Worm (Caenorhabditis elegans): Measurements from ENCODE around the gene C28A5.6.

C28A5.6 gene

DNA sequence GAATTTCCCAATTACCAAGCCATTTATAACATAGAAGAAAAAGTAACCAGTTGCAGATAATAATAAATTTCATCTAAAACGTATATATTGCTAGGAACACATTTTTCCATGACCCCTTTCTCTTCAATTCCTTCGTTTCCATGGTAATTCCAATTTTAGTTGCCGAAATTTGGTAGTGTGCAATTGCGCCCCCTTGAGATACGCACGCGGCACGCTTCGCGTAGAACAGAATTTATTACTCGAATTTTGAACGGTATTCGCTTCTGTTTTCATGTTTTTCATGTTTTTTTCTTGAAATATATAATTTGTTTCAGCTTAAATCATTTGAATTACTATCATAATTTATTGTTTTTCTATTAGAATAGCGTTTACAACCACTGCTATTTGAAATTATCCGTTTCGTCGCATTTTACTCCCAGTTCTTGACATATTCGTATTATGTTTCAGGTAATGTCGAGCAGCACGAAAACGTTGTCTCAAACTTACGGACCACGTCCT is 24.9 kb downstream of the C28A5.6 start, which contains the start of the genes R07E5.17 and snfc-5:
TSS of gene R07E5.17 (minus strand) at position 98 of the 498 bp plus-strand sequence.
TSS of gene snfc-5 (plus strand) at position 448 of the 498 bp plus-strand sequence.
- no peak for TF ChIP-seq elt-3 (tag; optimal IDR thresholded peaks at IDR 0.05)
- TF ChIP-seq nhr-12 (tag; optimal IDR thresholded peaks at IDR 0.05) = no peak
- TF ChIP-seq cnd-1 (tag; optimal IDR thresholded peaks at IDR 0.05) = peak; percentile 2
- no peak for TF ChIP-seq lin-32 (GFP tag; optimal IDR thresholded peaks at IDR 0.05)
- TF ChIP-seq unc-62 (GFP tag; optimal IDR thresholded peaks at IDR 0.05) = no peak
- no peak for TF ChIP-seq snpc-4 (tag; optimal IDR thresholded peaks at IDR 0.05)
- no peak for TF ChIP-seq ham-2 (GFP tag; optimal IDR thresholded peaks at IDR 0.05)
- peak; percentile 36 for TF ChIP-seq lin-13 (tag; optimal IDR thresholded peaks at IDR 0.05)
- TF ChIP-seq ces-1 (GFP tag; optimal IDR thresholded peaks at IDR 0.05) = peak; percentile 24
- TF ChIP-seq ztf-11 (tag; optimal IDR thresholded peaks at IDR 0.05) = no peak
- no peak for TF ChIP-seq elt-1 (tag; optimal IDR thresholded peaks at IDR 0.05; ENCODE audit: borderline replicate concordance, insufficient read depth)
- no peak for TF ChIP-seq blmp-1 (tag; optimal IDR thresholded peaks at IDR 0.05)
- no peak for TF ChIP-seq flh-1 (GFP tag; optimal IDR thresholded peaks at IDR 0.05)
- peak; percentile 78 for TF ChIP-seq unc-120 (tag; optimal IDR thresholded peaks at IDR 0.05; ENCODE audit: poor library complexity, severe bottlenecking)
- no peak for TF ChIP-seq unc-39 (tag; optimal IDR thresholded peaks at IDR 0.05)
- peak; percentile 19 for TF ChIP-seq ceh-39 (tag; optimal IDR thresholded peaks at IDR 0.05)
- TF ChIP-seq pha-4 (tag; optimal IDR thresholded peaks at IDR 0.05) = no peak
- TF ChIP-seq nhr-76 (tag; optimal IDR thresholded peaks at IDR 0.05) = no peak
- no peak for TF ChIP-seq drap-1 (GFP tag; optimal IDR thresholded peaks at IDR 0.05)
- TF ChIP-seq bed-3 (GFP tag; optimal IDR thresholded peaks at IDR 0.05) = no peak
- no peak for TF ChIP-seq tbx-8 (GFP tag; optimal IDR thresholded peaks at IDR 0.05)
- no peak for TF ChIP-seq zip-8 (tag; optimal IDR thresholded peaks at IDR 0.05)
- TF ChIP-seq mep-1 (tag; optimal IDR thresholded peaks at IDR 0.05) = peak; percentile 76
- no peak for TF ChIP-seq nhr-28 (tag; optimal IDR thresholded peaks at IDR 0.05)
- peak; percentile 69 for TF ChIP-seq lsy-2 (tag; optimal IDR thresholded peaks at IDR 0.05)
- peak; percentile 5 for TF ChIP-seq sptf-1 (tag; optimal IDR thresholded peaks at IDR 0.05)
- no peak for TF ChIP-seq mls-2 (tag; optimal IDR thresholded peaks at IDR 0.05)
- no peak for TF ChIP-seq ceh-83 (GFP tag; optimal IDR thresholded peaks at IDR 0.05)
- TF ChIP-seq ceh-43 (GFP tag; optimal IDR thresholded peaks at IDR 0.05) = no peak
- no peak for TF ChIP-seq mab-5 (tag; optimal IDR thresholded peaks at IDR 0.05)
- no peak for TF ChIP-seq sem-2 (GFP tag; optimal IDR thresholded peaks at IDR 0.05)
- TF ChIP-seq nhr-237 (tag; optimal IDR thresholded peaks at IDR 0.05) = no peak
- TF ChIP-seq nhr-2 (tag; optimal IDR thresholded peaks at IDR 0.05) = no peak
- TF ChIP-seq M03D4.4 (tag; optimal IDR thresholded peaks at IDR 0.05) = no peak
- TF ChIP-seq hlh-1 (tag; optimal IDR thresholded peaks at IDR 0.05) = peak; percentile 28

DNA sequence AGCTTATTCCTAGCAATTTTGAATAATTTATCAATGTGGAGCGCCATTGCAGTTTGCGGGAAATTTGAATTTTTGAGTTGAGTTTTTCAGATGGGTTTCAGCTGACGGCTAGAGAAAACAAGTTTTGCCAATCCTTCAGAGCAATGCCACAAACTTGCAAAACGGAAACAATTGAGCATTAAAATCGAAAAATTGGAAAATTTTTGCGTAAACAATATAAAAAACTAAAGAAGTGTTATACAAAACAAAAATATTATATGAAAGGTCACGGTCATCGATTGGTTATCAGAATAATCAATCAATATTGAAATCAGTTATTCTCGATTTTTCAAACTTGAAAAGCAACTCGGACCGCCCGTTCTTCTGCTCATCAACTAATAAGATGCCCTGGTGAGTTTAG is 28.2 kb downstream of the C28A5.6 start, which contains the start of gene R07E5.15:
TSS of gene R07E5.15 (plus strand) at position 301 of the 400 bp plus-strand sequence.
- TF ChIP-seq nhr-12 (tag; optimal IDR thresholded peaks at IDR 0.05) (no peak), ces-1 (GFP tag; optimal IDR thresholded peaks at IDR 0.05) (no peak), nhr-28 (tag; optimal IDR thresholded peaks at IDR 0.05) (no peak), ham-2 (GFP tag; optimal IDR thresholded peaks at IDR 0.05) (no peak), drap-1 (GFP tag; optimal IDR thresholded peaks at IDR 0.05) (no peak), ceh-39 (tag; optimal IDR thresholded peaks at IDR 0.05) (no peak), ceh-83 (GFP tag; optimal IDR thresholded peaks at IDR 0.05) (no peak), mab-5 (tag; optimal IDR thresholded peaks at IDR 0.05) (no peak), M03D4.4 (tag; optimal IDR thresholded peaks at IDR 0.05) (no peak), mep-1 (tag; optimal IDR thresholded peaks at IDR 0.05) (no peak), snpc-4 (tag; optimal IDR thresholded peaks at IDR 0.05) (no peak), tbx-8 (GFP tag; optimal IDR thresholded peaks at IDR 0.05) (no peak), unc-120 (tag; optimal IDR thresholded peaks at IDR 0.05; ENCODE audit: poor library complexity, severe bottlenecking) (no peak), hlh-1 (tag; optimal IDR thresholded peaks at IDR 0.05) (no peak), blmp-1 (tag; optimal IDR thresholded peaks at IDR 0.05) (no peak), elt-3 (tag; optimal IDR thresholded peaks at IDR 0.05) (no peak)

DNA sequence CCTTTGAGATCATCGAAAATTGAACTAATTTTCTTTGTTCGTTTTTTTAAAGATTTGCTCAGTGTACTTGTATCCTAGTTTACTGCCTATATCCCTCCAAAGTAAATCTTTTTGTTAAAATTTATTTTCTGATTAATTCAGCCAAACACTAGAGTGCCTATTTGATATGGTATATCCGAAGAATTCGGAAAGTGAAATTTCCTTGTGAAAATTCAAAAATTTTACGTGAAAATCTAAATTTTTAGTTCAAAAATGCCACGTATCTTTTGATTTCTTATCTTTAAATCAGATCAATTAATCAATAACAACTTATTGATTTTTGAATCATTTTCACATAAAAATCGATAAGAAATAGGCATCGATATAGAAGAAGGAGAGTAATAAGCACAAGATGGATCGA is 30.8 kb downstream of the C28A5.6 start, which contains the start of gene R07E5.6:
TSS of gene R07E5.6 (plus strand) at position 301 of the 400 bp plus-strand sequence.
- no peak for TF ChIP-seq unc-62 (GFP tag; optimal IDR thresholded peaks at IDR 0.05)
- TF ChIP-seq nhr-76 (tag; optimal IDR thresholded peaks at IDR 0.05) = no peak
- no peak for TF ChIP-seq nhr-2 (tag; optimal IDR thresholded peaks at IDR 0.05)
- TF ChIP-seq ceh-83 (GFP tag; optimal IDR thresholded peaks at IDR 0.05) = no peak
- no peak for TF ChIP-seq flh-1 (GFP tag; optimal IDR thresholded peaks at IDR 0.05)
- no peak for TF ChIP-seq drap-1 (GFP tag; optimal IDR thresholded peaks at IDR 0.05)
- no peak for TF ChIP-seq ceh-43 (GFP tag; optimal IDR thresholded peaks at IDR 0.05)

Measured in whole organism, mixed stage, embryonic.